Worm (Caenorhabditis elegans) whole organism, L4/young adult: ENCODE data around the gene Y42H9AR.5.
"Not testable (repeated sequence)": the region's sequence is repeated elsewhere in the genome, so short reads cannot be mapped to it uniquely, and the experiment has no call there.

Experiments used
- W03F9.2 ChIP-seq: fragments of 150-350 bp; optimal IDR thresholded peaks from 2 replicates; lab custom pipeline; 2014; ENCODE audit warnings: missing biosample characterization, missing genetic modification characterization
- dao-5 ChIP-seq: sonication (generic microtip); optimal IDR thresholded peaks from 2 replicates; lab custom pipeline; 2016; ENCODE audit warnings: missing genotype, missing genetic modification characterization, moderate library complexity, missing compliant biosample characterization
- him-1 ChIP-seq: sonication (generic microtip); optimal IDR thresholded peaks from 2 replicates; lab custom pipeline; 2016; ENCODE audit warnings: missing genotype, missing genetic modification reagents, missing genetic modification characterization, missing compliant biosample characterization

Gene Y42H9AR.5

DNA sequence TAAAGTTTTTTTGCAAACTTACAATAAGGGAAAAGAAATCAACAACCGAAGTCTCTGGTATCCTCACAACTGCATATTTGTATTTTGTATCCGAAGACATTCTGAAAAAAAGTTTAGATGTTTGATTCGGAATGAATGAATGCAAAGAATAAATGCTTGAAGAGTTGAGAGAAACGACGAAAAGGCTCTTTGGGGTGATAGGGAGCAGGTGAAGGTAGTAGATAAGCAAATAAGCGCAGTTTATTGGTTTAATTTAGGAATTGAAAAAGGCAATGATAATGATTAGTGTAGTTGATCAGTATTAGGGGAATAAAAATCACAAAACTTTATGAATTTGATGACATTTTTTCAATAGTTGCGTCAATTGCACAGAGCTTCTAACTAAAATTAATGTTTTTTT lies 15.8 kb upstream of the Y42H9AR.5 start, which contains the start of gene nsy-7:
Gene nsy-7, minus strand, starts transcription at position 101 of the 400 bp plus-strand sequence.
- no peak for TF ChIP-seq W03F9.2
- TF ChIP-seq him-1 (tag; lab: Kevin White, UChicago) = no peak
- no peak for TF ChIP-seq dao-5

DNA sequence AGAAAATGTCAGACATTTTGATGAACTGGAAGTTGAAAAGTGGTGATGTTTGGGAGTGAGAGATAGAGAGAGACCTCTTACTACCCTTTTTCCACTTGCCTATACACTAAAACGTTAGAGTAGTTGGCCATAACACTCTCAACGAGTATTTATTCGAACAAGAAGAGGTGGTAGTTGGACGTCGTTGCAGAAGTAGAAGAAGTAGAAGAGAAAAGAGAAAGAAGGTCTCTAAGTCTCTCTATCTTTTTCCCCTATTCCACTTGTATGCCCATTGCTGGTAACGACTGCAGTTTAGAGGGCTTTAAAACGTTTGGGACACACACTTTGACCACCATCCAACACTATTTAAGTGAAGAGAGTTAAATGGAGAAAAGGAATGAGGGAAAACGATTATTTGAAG lies 10.8 kb upstream of the Y42H9AR.5 start:
- TF ChIP-seq dao-5 (no peak), W03F9.2 (no peak), him-1 (tag; lab: Kevin White, UChicago) (no peak)

ce11 chrIV:8096375-8096774 lies 6.0 kb upstream of the Y42H9AR.5 start:
- no peak for TF ChIP-seq him-1 (tag; lab: Kevin White, UChicago)
- no peak for TF ChIP-seq dao-5
- no peak for TF ChIP-seq W03F9.2

DNA sequence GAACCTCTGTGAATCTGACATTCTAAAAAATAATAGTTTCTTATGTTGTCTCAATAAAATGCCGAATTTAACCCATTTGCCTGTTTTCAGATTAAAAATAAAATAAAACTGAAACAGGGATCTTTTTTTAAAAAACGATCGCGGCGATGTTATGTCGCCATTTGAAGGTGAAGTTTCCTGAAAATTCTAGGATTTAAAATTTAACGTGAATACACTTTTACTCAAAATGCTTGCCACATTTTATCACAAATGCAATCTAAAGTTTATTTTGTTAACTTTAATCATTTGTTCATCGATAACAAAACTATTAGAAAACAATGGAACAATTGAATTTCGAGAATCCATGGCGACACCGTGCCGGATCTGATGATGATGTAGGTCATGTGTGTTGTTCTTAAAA lies 2.7 kb upstream of the Y42H9AR.5 start, which contains the start of gene Y42H9AR.2:
Gene Y42H9AR.2, plus strand, starts transcription at position 301 of the 400 bp plus-strand sequence.
- TF ChIP-seq W03F9.2 = no peak
- no peak for TF ChIP-seq dao-5
- TF ChIP-seq him-1 (tag; lab: Kevin White, UChicago) = no peak

ce11 chrIV:8103196-8103595 lies 865 bp downstream of the Y42H9AR.5 start:
- TF ChIP-seq dao-5 (no peak), W03F9.2 (no peak), him-1 (tag; lab: Kevin White, UChicago) (no peak)

DNA sequence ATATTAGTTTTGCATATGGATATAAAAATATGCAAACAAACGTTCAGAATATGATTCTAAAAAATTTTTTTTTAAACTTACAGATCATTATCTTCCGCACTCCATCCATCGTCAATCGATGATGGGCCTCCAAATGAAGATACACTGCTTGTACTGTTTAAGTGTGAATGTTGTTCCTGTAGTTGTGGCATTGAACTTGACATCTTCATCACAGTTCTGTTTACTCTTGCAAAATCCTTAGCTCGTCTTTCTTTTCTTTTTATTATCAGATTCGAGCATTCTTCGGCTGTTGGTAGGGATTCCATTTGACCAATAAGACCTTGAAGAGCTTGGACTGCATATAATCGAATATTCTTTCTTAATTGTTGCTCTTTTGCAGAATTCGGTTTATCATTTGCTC lies 2.8 kb downstream of the Y42H9AR.5 start:
- TF ChIP-seq W03F9.2 (no peak), dao-5 (no peak), him-1 (tag; lab: Kevin White, UChicago) (no peak)

DNA sequence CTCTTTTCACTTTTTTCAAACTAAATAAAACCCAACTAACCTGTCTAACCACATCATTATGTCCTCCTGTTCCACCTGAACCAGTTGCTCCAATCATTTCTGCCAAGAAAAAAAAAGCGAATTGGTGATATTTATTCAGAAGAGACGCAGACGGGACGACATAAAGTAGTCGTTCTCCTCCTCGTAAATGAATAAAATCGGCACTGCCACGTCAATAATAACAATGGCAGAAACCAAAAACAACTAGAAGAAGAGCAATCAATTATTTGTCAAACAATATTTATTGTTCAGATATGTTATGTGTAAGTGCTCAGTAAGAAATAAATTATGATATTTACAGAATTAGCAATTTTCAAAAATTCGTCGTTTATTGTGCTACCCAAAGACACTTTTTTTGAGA lies 5.2 kb downstream of the Y42H9AR.5 start, which contains the start of gene rabs-5:
Gene rabs-5, minus strand, starts transcription at position 101 of the 400 bp plus-strand sequence.
- TF ChIP-seq him-1 (tag; lab: Kevin White, UChicago) = no peak
- no peak for TF ChIP-seq dao-5
- TF ChIP-seq W03F9.2 = no peak

- no peak for TF ChIP-seq him-1 (tag; lab: Kevin White, UChicago)
- TF ChIP-seq dao-5 = no peak
- no peak for TF ChIP-seq W03F9.2
These were observed 9.9 kb downstream of the Y42H9AR.5 start, which contains the start of gene Y42H9AR.4 for ce11 chrIV:8112187-8112586. Gene Y42H9AR.4, minus strand, starts transcription at chrIV:8112218.

DNA sequence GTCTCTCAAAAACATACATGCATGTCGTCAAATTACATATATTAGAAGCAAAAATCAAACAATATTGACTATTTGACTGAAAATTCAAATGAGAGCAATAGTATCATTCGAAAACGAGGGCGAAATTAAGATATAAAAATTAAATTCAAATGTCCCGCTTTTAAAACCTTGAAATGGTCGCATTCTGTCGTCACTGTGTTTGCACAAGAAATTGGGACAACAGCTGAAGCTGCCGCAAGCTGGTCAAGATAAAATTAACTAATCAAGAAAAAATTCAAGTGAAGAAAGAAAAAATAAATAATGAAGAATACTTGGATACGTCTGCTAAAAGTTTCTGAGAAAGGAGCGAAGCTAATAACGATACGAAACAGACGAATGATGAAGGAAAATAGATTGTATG lies 10.3 kb downstream of the Y42H9AR.5 start:
- TF ChIP-seq dao-5 (no peak), him-1 (tag; lab: Kevin White, UChicago) (no peak), W03F9.2 (no peak)

DNA sequence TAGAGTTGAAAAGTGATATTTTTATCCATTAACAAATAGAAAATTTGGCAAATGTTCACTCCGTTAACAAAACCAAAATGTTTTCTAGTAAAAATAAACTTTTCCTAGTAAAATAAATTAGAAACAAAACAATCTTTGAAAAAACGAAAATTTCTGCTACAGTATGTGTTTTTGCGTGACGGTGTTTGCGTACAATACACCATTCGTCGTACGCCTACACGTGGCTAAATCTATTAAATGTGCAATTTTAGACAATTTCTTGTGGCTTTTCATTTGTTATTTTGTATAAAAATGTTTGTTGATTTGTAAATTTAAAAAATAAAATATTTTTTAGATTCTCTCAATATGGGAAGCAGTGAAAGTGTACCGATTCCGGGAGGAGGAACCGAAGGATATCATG lies 10.8 kb downstream of the Y42H9AR.5 start, which contains the start of gene Y42H9AR.1:
Gene Y42H9AR.1, plus strand, starts transcription at position 233 of the 400 bp plus-strand sequence.
- TF ChIP-seq W03F9.2 (peak; percentile 61), dao-5 (no peak)

DNA sequence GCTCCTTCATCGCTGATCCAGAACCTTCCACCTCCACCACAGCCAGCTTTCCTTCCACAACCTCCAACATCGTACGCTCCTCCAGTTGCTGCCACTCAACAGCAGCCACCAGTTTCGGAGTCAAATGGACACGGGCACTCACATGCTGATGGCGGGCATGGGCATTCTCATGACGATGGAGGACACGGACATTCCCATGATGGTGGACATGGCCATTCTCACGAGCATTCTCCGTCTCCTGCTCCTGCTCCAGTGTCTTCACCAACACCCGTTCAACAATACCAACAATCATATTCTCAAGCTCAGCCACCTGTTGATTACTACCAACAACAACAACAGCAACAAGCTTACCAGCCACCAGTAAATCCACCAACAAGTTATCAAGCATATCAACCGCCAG lies 12.2 kb downstream of the Y42H9AR.5 start:
- TF ChIP-seq dao-5 (no peak), him-1 (tag; lab: Kevin White, UChicago) (no peak), W03F9.2 (no peak)

ce11 chrIV:8115462-8115861 lies 13.1 kb downstream of the Y42H9AR.5 start, which contains the start of gene irld-8:
Gene irld-8, plus strand, starts transcription at chrIV:8115762.
- TF ChIP-seq him-1 (tag; lab: Kevin White, UChicago) (no peak), W03F9.2 (no peak), dao-5 (no peak)

DNA sequence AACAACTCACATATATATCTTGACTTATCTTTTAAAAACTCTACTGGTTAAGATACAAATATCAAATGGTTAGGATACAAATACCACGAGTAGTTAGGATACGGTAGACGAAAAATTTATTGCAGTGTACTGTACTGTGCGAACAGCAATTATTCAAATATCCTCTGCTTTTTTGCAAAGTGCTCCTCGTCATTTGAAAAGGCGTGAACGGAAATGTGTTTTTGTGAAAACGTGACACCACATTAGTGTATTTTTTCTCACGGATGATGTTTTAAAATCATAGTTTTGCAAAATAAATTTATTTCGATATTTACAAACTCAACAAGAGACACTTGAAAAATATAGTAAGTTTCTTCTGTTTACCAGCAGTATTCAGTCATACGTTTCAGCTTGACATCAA lies 16.5 kb downstream of the Y42H9AR.5 start, which contains the start of gene F42G8.8:
Gene F42G8.8, plus strand, starts transcription at position 301 of the 400 bp plus-strand sequence.
- TF ChIP-seq dao-5 = no peak
- TF ChIP-seq W03F9.2 = no peak
- TF ChIP-seq him-1 (tag; lab: Kevin White, UChicago) = no peak

DNA sequence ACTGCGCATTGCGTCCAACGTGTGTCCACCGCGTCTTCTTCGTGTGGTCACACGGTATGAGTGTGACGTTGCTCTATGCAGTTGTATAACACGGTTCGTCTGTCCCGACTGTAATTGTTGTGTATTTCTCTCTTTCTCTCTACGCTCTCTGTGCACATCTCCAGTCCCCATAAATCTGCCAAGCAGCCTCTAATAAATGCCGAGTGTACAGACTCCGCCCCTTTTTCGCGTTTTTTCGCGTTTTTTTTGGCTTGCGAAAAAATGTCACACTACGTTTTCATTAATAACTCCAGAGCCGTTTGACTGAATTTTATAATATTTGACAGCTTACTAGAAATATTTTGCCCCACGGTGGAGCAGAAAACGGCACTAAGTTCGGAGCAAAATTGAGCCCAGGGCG lies 20.0 kb downstream of the Y42H9AR.5 start, which contains the start of gene erp-44.3:
Gene erp-44.3, plus strand, starts transcription at position 301 of the 400 bp plus-strand sequence.
- not testable (repeated sequence) for TF ChIP-seq dao-5; him-1 (tag; lab: Kevin White, UChicago); W03F9.2

- TF ChIP-seq dao-5 (no peak), him-1 (tag; lab: Kevin White, UChicago) (no peak), W03F9.2 (no peak)
These were observed 24.6 kb downstream of the Y42H9AR.5 start, which contains the start of gene ceph-41 for ce11 chrIV:8126902-8127301. Gene ceph-41, plus strand, starts transcription at chrIV:8127202.

DNA sequence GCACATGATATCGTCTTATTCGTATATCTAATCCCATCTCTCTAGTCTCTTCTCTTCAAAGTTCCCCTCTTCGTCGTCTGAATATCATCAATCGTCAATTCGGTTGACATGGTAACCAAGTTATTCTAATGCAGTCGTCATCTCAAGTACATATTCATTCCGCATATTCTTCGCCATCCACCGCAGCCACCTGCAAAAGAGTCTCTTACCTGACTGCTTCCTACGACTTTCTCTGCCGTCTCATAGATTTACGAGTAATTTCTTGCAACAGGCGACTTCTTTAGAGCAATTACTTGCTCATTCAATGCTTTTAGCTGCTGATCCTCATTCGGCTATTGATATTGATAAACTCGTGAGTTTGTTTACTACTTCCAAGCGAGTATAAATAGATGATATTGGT lies 25.1 kb downstream of the Y42H9AR.5 start:
- TF ChIP-seq dao-5 = no peak
- TF ChIP-seq him-1 (tag; lab: Kevin White, UChicago) = no peak
- TF ChIP-seq W03F9.2 = no peak
